Worm (Caenorhabditis elegans) whole organism, L4 larva: ENCODE measurements around the gene F08D12.12.

ENCODE experiments used
- F49E8.2 ChIP-seq: sonication (generic microtip); optimal IDR thresholded peaks from 2 replicates; lab custom pipeline; 2016; ENCODE audit warnings: missing compliant biosample characterization, mild to moderate bottlenecking, missing genetic modification characterization, borderline replicate concordance
- Y5F2A.4 ChIP-seq: fragments of 200-800 bp; sonication (Bioruptor generic); optimal IDR thresholded peaks from 2 replicates; lab custom pipeline; 2018; ENCODE audit warnings: mild to moderate bottlenecking, missing genetic modification characterization, missing compliant biosample characterization
- ceh-28 ChIP-seq: fragments of 150-350 bp; optimal IDR thresholded peaks from 2 replicates; lab custom pipeline; 2014; ENCODE audit warnings: missing biosample characterization, missing genetic modification reagents, missing genetic modification characterization
- ceh-82 ChIP-seq: sonication (generic microtip); optimal IDR thresholded peaks from 2 replicates; lab custom pipeline; 2017; ENCODE audit warnings: missing biosample characterization, missing genetic modification characterization
- dmd-8 ChIP-seq: fragments of 200-800 bp; sonication (Bioruptor generic); IDR thresholded peaks from 2 replicates; pipeline ENCODE4 v1.3.6; 2022; ENCODE audit warnings: missing genetic modification characterization, missing compliant biosample characterization
- dpl-1 ChIP-seq: fragments of 150-350 bp; optimal IDR thresholded peaks from 2 replicates; lab custom pipeline; 2014; ENCODE audit warnings: missing biosample characterization, missing genetic modification reagents, missing genetic modification characterization
- lir-3 ChIP-seq: sonication (generic microtip); optimal IDR thresholded peaks from 2 replicates; lab custom pipeline; 2016; ENCODE audit warnings: mild to moderate bottlenecking, missing genetic modification characterization, missing compliant biosample characterization
- nhr-10 ChIP-seq: fragments of 150-350 bp; optimal IDR thresholded peaks from 2 replicates; lab custom pipeline; 2014; ENCODE audit warnings: missing biosample characterization, missing genetic modification characterization

- no peak for TF ChIP-seq ceh-82 (tag; lab: Kevin White, UChicago)
- TF ChIP-seq Y5F2A.4 (GFP tag; lab: Kevin White, UChicago) = no peak
- TF ChIP-seq lir-3 (tag; lab: Kevin White, UChicago) = no peak
- no peak for TF ChIP-seq dmd-8 (GFP tag; lab: Robert Waterston, UW)
- no peak for TF ChIP-seq F49E8.2
- no peak for TF ChIP-seq nhr-10 (tag; lab: Kevin White, UChicago)
- TF ChIP-seq dpl-1 (GFP tag; lab: Kevin White, UChicago) = no peak
- no peak for TF ChIP-seq ceh-28
Observed at ce11 chrII:2754595-2754994, 32.3 kb downstream of the F08D12.12 start.
